Worm (Caenorhabditis elegans) whole organism, dauer: ENCODE data around the gene idpp-11.

Experiments
- unc-62 ChIP-seq: sonication (generic microtip); optimal IDR thresholded peaks from 2 replicates; lab custom pipeline; 2017; ENCODE audit warnings: missing biosample characterization, missing genetic modification reagents, missing genetic modification characterization

Gene idpp-11

ce11 chrX:7826590-7827260 lies 15.6 kb upstream of the idpp-11 start:
- TF ChIP-seq unc-62 (GFP tag; lab: Kevin White, UChicago), result no peak

DNA sequence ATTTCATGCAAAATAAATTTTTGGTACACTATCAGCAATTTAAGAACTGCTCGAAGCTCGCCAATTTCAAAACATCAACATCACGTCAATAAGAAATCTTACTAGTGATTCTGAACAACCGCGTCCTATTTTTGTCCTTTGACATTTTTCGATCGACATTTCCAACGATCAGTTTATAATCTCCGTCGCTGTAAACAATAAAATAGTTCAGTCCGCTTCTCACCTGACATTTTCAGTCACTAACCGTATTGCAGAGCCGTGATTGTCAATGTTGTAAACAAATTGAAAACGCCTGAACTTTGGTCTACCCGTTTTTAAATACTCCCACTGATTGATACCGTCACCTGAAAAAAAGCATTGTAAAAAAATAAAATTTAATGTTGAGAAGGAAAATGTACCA lies 14.4 kb upstream of the idpp-11 start:
- no peak for TF ChIP-seq unc-62 (GFP tag; lab: Kevin White, UChicago)

DNA sequence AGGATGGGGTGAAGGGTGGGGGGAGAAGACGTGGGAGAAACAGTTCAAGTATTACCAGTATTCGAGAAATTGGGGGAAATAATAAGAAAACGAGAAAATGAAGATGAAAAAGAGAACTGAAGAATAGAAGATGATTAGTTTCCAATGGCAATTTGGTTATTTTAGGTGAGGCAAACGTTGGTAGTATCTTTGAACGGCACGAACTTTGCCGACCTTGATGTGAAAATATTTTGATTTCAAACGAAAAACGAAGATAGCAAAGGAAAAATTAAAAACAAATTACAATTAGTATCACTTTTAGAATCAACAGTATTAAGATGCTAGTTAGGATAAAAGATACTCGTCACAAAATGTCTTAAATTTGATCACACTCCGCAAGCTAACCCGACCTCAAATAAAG lies 8.2 kb upstream of the idpp-11 start, which contains the start of gene sul-3:
Gene sul-3 (minus strand): TSS at position 101 of the 400 bp plus-strand sequence.
- TF ChIP-seq unc-62 (GFP tag; lab: Kevin White, UChicago), result no peak

DNA sequence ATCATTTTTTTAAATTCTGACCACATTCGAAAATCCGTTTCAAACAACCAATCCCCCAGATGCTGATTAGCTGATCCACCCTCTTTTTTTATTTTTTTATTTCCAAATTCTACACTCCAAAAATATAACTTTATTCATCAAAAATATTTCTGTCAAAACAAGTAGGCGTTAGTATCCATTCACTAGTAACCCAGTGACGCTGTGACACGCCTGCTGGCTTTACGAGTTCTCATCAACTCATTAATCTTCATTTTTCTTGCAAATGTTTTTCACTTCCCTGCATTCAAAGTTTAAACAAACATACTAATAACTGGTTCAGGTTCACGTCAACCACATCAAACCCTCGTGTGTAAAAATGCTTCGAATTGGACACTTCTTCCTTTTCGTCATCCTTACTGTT lies 3.8 kb upstream of the idpp-11 start, which contains the start of gene nlp-101:
Gene nlp-101 (plus strand): TSS at position 301 of the 400 bp plus-strand sequence.
- TF ChIP-seq unc-62 (GFP tag; lab: Kevin White, UChicago), result no peak

ce11 chrX:7839989-7840388 lies 2.4 kb upstream of the idpp-11 start:
- no peak for TF ChIP-seq unc-62 (GFP tag; lab: Kevin White, UChicago)

ce11 chrX:7847413-7847812 lies 5.1 kb downstream of the idpp-11 start, which contains the start of gene C54D2.6:
Gene C54D2.6 (minus strand): TSS chrX:7847513.
- no peak for TF ChIP-seq unc-62 (GFP tag; lab: Kevin White, UChicago)

DNA sequence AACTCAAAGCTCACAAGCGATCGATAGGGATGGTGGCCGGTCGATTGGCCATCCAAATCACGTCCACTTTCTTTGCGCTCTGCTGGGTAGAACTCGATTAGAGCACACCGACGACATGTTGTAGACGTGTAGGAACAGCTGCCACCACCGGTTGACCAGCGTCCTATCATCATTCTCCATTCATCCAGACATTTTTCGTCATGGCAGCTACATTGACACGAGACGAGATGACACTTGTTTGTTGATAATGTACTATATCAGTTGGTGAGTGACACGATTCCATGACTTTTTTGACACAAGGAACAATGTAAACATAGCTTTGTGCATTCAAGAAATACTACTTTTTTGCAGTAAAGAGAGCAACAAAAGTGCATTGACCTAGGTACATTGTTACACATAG lies 24.2 kb downstream of the idpp-11 start:
- no peak for TF ChIP-seq unc-62 (GFP tag; lab: Kevin White, UChicago)

ce11 chrX:7867307-7867706 lies 25.0 kb downstream of the idpp-11 start:
- TF ChIP-seq unc-62 (GFP tag; lab: Kevin White, UChicago), result no peak

ce11 chrX:7873350-7873749 lies 31.0 kb downstream of the idpp-11 start:
- no peak for TF ChIP-seq unc-62 (GFP tag; lab: Kevin White, UChicago)

DNA sequence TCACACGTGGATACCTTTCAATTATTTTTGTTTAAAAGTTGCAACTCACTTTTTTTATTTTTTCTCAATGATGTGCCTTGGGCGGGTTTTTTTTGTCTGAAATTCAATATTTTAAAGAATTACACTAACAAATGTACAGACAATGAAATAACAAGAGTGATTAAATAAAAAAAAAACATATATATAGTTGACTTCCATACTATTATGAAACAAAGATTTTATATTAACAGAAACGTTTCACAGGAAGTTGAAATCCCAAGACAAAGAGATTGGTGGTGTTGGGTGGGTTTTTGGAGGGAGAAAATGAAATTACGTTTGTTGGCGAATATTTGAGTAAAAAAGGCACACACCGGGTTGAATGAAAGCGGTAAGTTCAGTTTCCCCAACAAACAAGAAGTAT lies 33.5 kb downstream of the idpp-11 start, which contains the start of gene cca-1:
Gene cca-1 (minus strand): TSS at position 101 of the 400 bp plus-strand sequence.
- no peak for TF ChIP-seq unc-62 (GFP tag; lab: Kevin White, UChicago)

- TF ChIP-seq unc-62 (GFP tag; lab: Kevin White, UChicago), result no peak
Measured at ce11 chrX:7880848-7881247, 38.5 kb downstream of the idpp-11 start, which contains the start of gene C39D10.8. Gene C39D10.8 (minus strand): TSS chrX:7880948.

- no peak for TF ChIP-seq unc-62 (GFP tag; lab: Kevin White, UChicago)
Measured at ce11 chrX:7881307-7881706, 39.0 kb downstream of the idpp-11 start.

ce11 chrX:7883994-7884393 lies 41.7 kb downstream of the idpp-11 start, which contains the start of gene pcyt-2.2:
Gene pcyt-2.2 (plus strand): TSS chrX:7884294.
- no peak for TF ChIP-seq unc-62 (GFP tag; lab: Kevin White, UChicago)

ce11 chrX:7886200-7886599 lies 43.9 kb downstream of the idpp-11 start:
- TF ChIP-seq unc-62 (GFP tag; lab: Kevin White, UChicago), result no peak

ce11 chrX:7888915-7889314 lies 46.6 kb downstream of the idpp-11 start, which contains the start of gene C39D10.2:
Gene C39D10.2 (plus strand): TSS chrX:7889215.
- no peak for TF ChIP-seq unc-62 (GFP tag; lab: Kevin White, UChicago)

DNA sequence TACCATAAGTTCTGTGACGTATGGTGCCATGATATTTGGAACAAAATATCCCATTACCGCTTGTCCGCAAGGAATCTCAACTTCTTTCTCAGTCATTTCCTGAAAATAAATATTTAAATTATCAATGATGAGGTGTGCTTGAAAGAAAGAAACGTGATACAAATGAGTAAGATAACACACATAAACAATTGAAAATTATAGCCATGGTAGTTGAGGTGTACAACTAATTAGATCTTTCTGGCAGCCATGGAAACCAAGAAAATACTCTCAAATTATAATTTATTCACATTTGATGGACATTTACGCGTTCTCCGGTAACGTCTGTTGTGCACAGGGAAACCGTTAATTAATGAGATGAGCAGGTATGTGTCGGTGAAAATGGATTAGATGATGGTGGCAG lies 50.0 kb downstream of the idpp-11 start, which contains the start of gene C39D10.5:
Gene C39D10.5 (minus strand): TSS at position 101 of the 400 bp plus-strand sequence.
- TF ChIP-seq unc-62 (GFP tag; lab: Kevin White, UChicago), result no peak
